Worm (Caenorhabditis elegans): ENCODE data around the gene ntr-2.

ntr-2 gene

DNA sequence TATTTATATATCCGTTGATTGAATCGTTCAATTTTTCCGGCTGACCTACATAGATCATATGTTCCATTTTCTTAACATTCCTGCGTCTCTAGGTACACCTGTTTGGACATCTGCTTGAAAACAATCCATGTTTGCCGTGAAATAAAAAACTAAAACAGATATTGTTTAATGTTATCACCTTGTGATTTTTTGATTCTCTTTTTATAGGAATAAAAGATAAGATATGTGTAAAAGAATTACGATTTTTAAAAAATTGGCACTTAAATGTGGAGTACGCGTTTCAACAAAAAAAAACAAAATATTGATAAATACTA lies 18.6 kb upstream of the ntr-2 start:
- TF ChIP-seq dmd-8 (GFP tag; IDR thresholded peaks at IDR 0.05) (no peak), hlh-30 (tag; optimal IDR thresholded peaks at IDR 0.05; ENCODE audit: insufficient read depth) (peak; percentile 85), dve-1 (tag; optimal IDR thresholded peaks at IDR 0.05; ENCODE audit: insufficient read depth) (peak; percentile 1), nhr-28 (tag; optimal IDR thresholded peaks at IDR 0.05) (peak; percentile 9), daf-16 (GFP tag; optimal IDR thresholded peaks at IDR 0.05) (no peak), daf-16 (tag; optimal IDR thresholded peaks at IDR 0.05) (peak; percentile 46)

DNA sequence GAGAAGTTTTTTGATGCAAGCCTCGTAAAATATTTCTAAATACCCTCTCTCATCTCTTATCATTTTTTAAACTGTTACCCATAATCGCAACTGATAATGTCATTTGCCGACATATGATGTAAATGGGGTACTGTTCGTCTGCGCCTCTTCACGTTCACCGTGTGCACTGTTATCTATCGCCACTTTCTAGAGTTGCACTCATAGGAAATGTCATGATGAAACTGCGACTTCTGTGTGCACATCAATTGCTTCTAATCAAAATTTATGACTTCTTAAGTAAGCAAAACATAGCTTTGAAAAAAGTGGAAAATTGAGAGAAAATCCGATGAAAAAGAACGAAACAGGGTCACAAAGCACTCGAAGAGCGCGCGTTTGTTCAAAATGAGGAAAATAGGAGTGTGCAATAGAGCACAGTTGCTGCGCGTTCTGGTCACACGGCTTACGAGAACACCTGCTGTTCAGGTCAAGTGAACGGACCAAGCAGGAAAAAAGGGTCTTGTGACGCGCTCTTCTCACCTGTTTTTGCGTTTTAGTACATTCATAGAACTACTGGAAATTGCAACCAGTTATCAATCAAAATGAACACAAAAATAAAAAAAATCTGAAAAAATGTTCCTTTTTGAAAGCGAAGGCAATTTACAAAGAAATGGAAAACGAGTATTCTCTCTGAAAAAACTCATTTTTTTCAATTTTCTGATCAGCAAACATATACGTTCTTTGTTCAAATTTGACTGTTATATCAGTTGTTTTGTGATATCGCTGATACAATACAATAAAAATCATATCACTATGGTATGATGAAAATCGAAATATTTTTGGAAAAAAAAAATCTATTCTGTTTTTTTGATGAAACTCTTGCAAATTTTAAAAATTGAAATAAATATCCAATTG lies 18.0 kb upstream of the ntr-2 start:
- TF ChIP-seq rbr-2 (tag; optimal IDR thresholded peaks at IDR 0.05) (no peak), egl-27 (tag; optimal IDR thresholded peaks at IDR 0.05) (no peak), F44E2.7 (GFP tag; IDR thresholded peaks at IDR 0.05) (no peak), ceh-20 (GFP tag; IDR thresholded peaks at IDR 0.05) (no peak), F37D6.2 (tag; optimal IDR thresholded peaks at IDR 0.05) (no peak), nhr-77 (tag; optimal IDR thresholded peaks at IDR 0.05) (peak; percentile 28), F26F4.8 (GFP tag; conservative IDR thresholded peaks at IDR 0.05) (no peak), ceh-82 (tag; optimal IDR thresholded peaks at IDR 0.05) (no peak), saeg-2 (GFP tag; IDR thresholded peaks at IDR 0.05) (no peak), aly-2 (tag; optimal IDR thresholded peaks at IDR 0.05) (no peak), ctbp-1 (GFP tag; IDR thresholded peaks at IDR 0.05) (no peak), daf-8 (GFP tag; IDR thresholded peaks at IDR 0.05) (no peak), lin-15B (tag; optimal IDR thresholded peaks at IDR 0.05) (no peak), lim-7 (GFP tag; IDR thresholded peaks at IDR 0.05) (no peak), unc-62 (GFP tag; optimal IDR thresholded peaks at IDR 0.05 in 1 of 2) (peak; percentile 11 to 93), unc-62 (tag; optimal IDR thresholded peaks at IDR 0.05) (no peak), fkh-10 (GFP tag; optimal IDR thresholded peaks at IDR 0.05) (no peak), ceh-32 (tag; optimal IDR thresholded peaks at IDR 0.05; ENCODE audit: poor library complexity) (no peak), egl-43 (GFP tag; IDR thresholded peaks at IDR 0.05) (no peak), R02D3.7 (tag; optimal IDR thresholded peaks at IDR 0.05) (no peak), nhr-10 (tag; optimal IDR thresholded peaks at IDR 0.05) (no peak), lsy-2 (tag; optimal IDR thresholded peaks at IDR 0.05) (peak in 1 of 2 experiments; percentile 42), nhr-237 (tag; optimal IDR thresholded peaks at IDR 0.05) (no peak), set-16 (GFP tag; IDR thresholded peaks at IDR 0.05) (no peak), tra-1 (GFP tag; IDR thresholded peaks at IDR 0.05) (0 out of 2 replicates have a peak, but pooled peaks have one; percentile 57), fos-1 (tag; optimal IDR thresholded peaks at IDR 0.05) (no peak), pha-4 (GFP tag; IDR thresholded peaks at IDR 0.05) (no peak), pha-4 (tag; optimal IDR thresholded peaks at IDR 0.05) (no peak), unc-39 (tag; optimal IDR thresholded peaks at IDR 0.05) (no peak), ceh-28 (tag; optimal IDR thresholded peaks at IDR 0.05) (no peak), spr-3 (GFP tag; optimal IDR thresholded peaks at IDR 0.05) (no peak), ceh-62 (tag; optimal IDR thresholded peaks at IDR 0.05) (no peak), dve-1 (tag; optimal IDR thresholded peaks at IDR 0.05; ENCODE audit: insufficient read depth) (peak; percentile 84), nhr-102 (tag; optimal IDR thresholded peaks at IDR 0.05) (peak; percentile 71), nhr-42 (GFP tag; IDR thresholded peaks at IDR 0.05) (no peak), nhr-28 (tag; optimal IDR thresholded peaks at IDR 0.05) (peak; percentile 78), Y75B8A.6 (GFP tag; IDR thresholded peaks at IDR 0.05) (no peak), hif-1 (tag; optimal IDR thresholded peaks at IDR 0.05) (peak in 1 of 2 experiments; percentile 11), T26A8.4 (GFP tag; IDR thresholded peaks at IDR 0.05) (no peak), dmd-6 (GFP tag; IDR thresholded peaks at IDR 0.05) (peak; percentile 86), php-3 (GFP tag; IDR thresholded peaks at IDR 0.05) (peak; percentile 81; the same call in 1 of the 2 replicates), ceh-44 (GFP tag; IDR thresholded peaks at IDR 0.05) (no peak), lir-3 (tag; optimal IDR thresholded peaks at IDR 0.05) (no peak), mxl-3 (GFP tag; optimal IDR thresholded peaks at IDR 0.05) (peak; percentile 32), mes-2 (tag; optimal IDR thresholded peaks at IDR 0.05; ENCODE audit: poor library complexity, severe bottlenecking) (peak; percentile 30)
